Worm (Caenorhabditis elegans) whole organism, early embryonic: ENCODE results near the gene mif-1.

Experiments used
- ama-1 ChIP-seq: fragments of 150-350 bp; optimal IDR thresholded peaks from 2 replicates; lab custom pipeline; 2014
- tbx-37 ChIP-seq: fragments of 200-800 bp; sonication (Bioruptor generic); conservative IDR thresholded peaks from 2 replicates; pipeline ENCODE4 v1.3.6; 2022; ENCODE audit warnings: missing genetic modification reagents, missing genetic modification characterization, missing compliant biosample characterization

ce11 chrIII:11825654-11826053 lies 22.3 kb upstream of the mif-1 start:
- TF ChIP-seq ama-1 (no peak), tbx-37 (no peak)
